Worm (Caenorhabditis elegans): ENCODE data around the gene Y62H9A.4.

DNA sequence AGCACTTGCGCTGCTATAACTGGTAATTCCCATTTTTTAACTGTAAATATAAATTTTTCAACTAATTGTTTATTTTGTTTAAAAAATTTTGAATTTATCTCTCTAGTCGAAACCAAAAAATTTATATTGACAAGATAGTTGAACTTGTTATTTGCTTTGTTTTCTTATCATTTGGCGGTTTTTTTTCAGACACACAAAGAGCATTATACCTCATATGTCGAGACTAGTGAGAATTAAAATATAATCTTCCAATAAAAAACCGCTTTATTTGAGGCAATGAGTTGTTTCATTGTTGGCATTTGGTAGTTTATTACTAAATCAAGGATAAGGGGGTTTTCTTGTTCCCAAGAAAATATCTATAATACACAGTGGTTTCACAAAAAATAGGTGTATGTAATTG is 28.3 kb downstream of the Y62H9A.4 start:
- TF ChIP-seq him-1 (tag; optimal IDR thresholded peaks at IDR 0.05) (no peak), W03F9.2 (tag; optimal IDR thresholded peaks at IDR 0.05) (no peak)
